Fruit fly (Drosophila melanogaster) whole organism, pupa: ENCODE measurements around the gene AstCC.

Experiments used
- CG12605 ChIP-seq: fragments of 200-800 bp; sonication (Bioruptor generic); IDR thresholded peaks from 2 replicates; pipeline ENCODE4 v1.3.6; 2022; ENCODE audit warnings: missing biosample characterization, missing genetic modification characterization
- CG32121 ChIP-seq: fragments of 200-800 bp; sonication (Bioruptor generic); IDR thresholded peaks from 2 replicates; pipeline ENCODE4 v1.3.6; 2022; ENCODE audit warnings: missing biosample characterization, missing genetic modification characterization
- CG8301 ChIP-seq: fragments of 200-800 bp; sonication (Bioruptor generic); optimal IDR thresholded peaks from 2 replicates; lab custom pipeline; 2018; ENCODE audit warnings: missing biosample characterization, mild to moderate bottlenecking, missing genetic modification characterization
- EcR ChIP-seq: fragments of 200-800 bp; sonication (Bioruptor generic); optimal IDR thresholded peaks from 3 replicates; lab custom pipeline; 2019; ENCODE audit warnings: missing biosample characterization, missing genetic modification characterization, mild to moderate bottlenecking, moderate library complexity, missing genetic modification reagents
- Pif1A ChIP-seq: fragments of 200-800 bp; sonication (Bioruptor generic); optimal IDR thresholded peaks from 3 replicates; lab custom pipeline; 2016; ENCODE audit warnings: missing biosample characterization, missing genetic modification characterization
- gl ChIP-seq: fragments of 200-800 bp; sonication (Bioruptor generic); optimal IDR thresholded peaks from 2 replicates; lab custom pipeline; 2018; ENCODE audit warnings: missing biosample characterization, mild to moderate bottlenecking, missing genetic modification characterization

DNA sequence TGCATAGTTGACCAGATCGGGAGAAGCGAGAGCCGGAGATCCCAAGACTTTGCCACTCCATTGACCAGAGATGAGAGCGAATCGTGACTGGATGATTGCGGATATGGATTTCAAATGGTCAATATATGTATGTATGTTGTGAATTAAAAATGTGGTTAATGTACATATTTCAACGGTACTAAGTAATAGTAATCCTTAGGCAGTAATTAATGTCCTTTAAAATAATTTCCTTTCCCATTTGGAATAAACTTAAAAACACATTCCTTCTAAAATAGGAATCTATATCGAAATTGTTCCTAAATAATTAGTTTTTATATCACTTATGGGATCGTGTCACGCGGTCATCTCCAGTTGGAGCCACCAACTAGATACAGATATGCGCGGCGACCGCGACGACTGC is 11.1 kb downstream of the AstCC start:
- TF ChIP-seq CG32121 (GFP tag; lab: Robert Waterston, UW) (no peak), EcR (GFP tag; lab: Kevin White, UChicago) (no peak), CG12605 (GFP tag; lab: Robert Waterston, UW) (no peak), CG8301 (tag; lab: Kevin White, UChicago) (peak; percentile 62), gl (no peak), Pif1A (GFP tag; lab: Kevin White, UChicago) (peak; percentile 8)
